Worm (Caenorhabditis elegans): ENCODE measurements around the gene unc-98.
A peak's percentile ranks its signal among the peaks of the same experiment; 100 is the strongest.

unc-98 gene

ce11 chrX:7569685-7570518 lies 3.5 kb downstream of the unc-98 start, which contains the start of gene apy-1:
Gene apy-1, minus strand, starts transcription at chrX:7569722.
- TF ChIP-seq mep-1 (tag; optimal IDR thresholded peaks at IDR 0.05), result no peak
- no peak for TF ChIP-seq elt-1 (tag; optimal IDR thresholded peaks at IDR 0.05; ENCODE audit: borderline replicate concordance, insufficient read depth)
- no peak for TF ChIP-seq ham-2 (GFP tag; optimal IDR thresholded peaks at IDR 0.05)
- TF ChIP-seq nhr-2 (tag; optimal IDR thresholded peaks at IDR 0.05), result no peak
- TF ChIP-seq hlh-1 (tag; optimal IDR thresholded peaks at IDR 0.05), result no peak
- no peak for TF ChIP-seq tbx-8 (GFP tag; optimal IDR thresholded peaks at IDR 0.05)
- no peak for TF ChIP-seq unc-39 (tag; optimal IDR thresholded peaks at IDR 0.05)
- TF ChIP-seq blmp-1 (tag; optimal IDR thresholded peaks at IDR 0.05), result no peak
- peak; percentile 91 for TF ChIP-seq ces-1 (GFP tag; optimal IDR thresholded peaks at IDR 0.05)
- no peak for TF ChIP-seq unc-62 (GFP tag; optimal IDR thresholded peaks at IDR 0.05)
- no peak for TF ChIP-seq sptf-1 (tag; optimal IDR thresholded peaks at IDR 0.05)
- peak; percentile 77 for TF ChIP-seq ceh-39 (tag; optimal IDR thresholded peaks at IDR 0.05)
- TF ChIP-seq unc-120 (tag; optimal IDR thresholded peaks at IDR 0.05; ENCODE audit: poor library complexity, severe bottlenecking), result peak; percentile 11
- no peak for TF ChIP-seq nhr-28 (tag; optimal IDR thresholded peaks at IDR 0.05)
- TF ChIP-seq ztf-11 (tag; optimal IDR thresholded peaks at IDR 0.05), result no peak
- no peak for TF ChIP-seq lin-13 (tag; optimal IDR thresholded peaks at IDR 0.05)
- TF ChIP-seq nhr-76 (tag; optimal IDR thresholded peaks at IDR 0.05), result no peak
- no peak for TF ChIP-seq flh-1 (GFP tag; optimal IDR thresholded peaks at IDR 0.05)
- no peak for TF ChIP-seq drap-1 (GFP tag; optimal IDR thresholded peaks at IDR 0.05)
- no peak for TF ChIP-seq mab-5 (tag; optimal IDR thresholded peaks at IDR 0.05)
- TF ChIP-seq lin-32 (GFP tag; optimal IDR thresholded peaks at IDR 0.05), result no peak
- TF ChIP-seq cnd-1 (tag; optimal IDR thresholded peaks at IDR 0.05), result no peak
- TF ChIP-seq snpc-4 (tag; optimal IDR thresholded peaks at IDR 0.05), result no peak

ce11 chrX:7568684-7569289 lies 4.6 kb downstream of the unc-98 start:
- TF ChIP-seq nhr-76 (tag; optimal IDR thresholded peaks at IDR 0.05) (no peak), nhr-12 (tag; optimal IDR thresholded peaks at IDR 0.05) (no peak), blmp-1 (tag; optimal IDR thresholded peaks at IDR 0.05) (no peak), snpc-4 (tag; optimal IDR thresholded peaks at IDR 0.05) (no peak), ceh-39 (tag; optimal IDR thresholded peaks at IDR 0.05) (no peak), ceh-43 (GFP tag; optimal IDR thresholded peaks at IDR 0.05) (no peak), lin-13 (tag; optimal IDR thresholded peaks at IDR 0.05) (no peak), nhr-28 (tag; optimal IDR thresholded peaks at IDR 0.05) (no peak), M03D4.4 (tag; optimal IDR thresholded peaks at IDR 0.05) (no peak)

ce11 chrX:7565005-7565404 lies 8.4 kb downstream of the unc-98 start, which contains the start of gene vps-52:
Gene vps-52, plus strand, starts transcription at chrX:7565323.
- TF ChIP-seq hlh-1 (tag; optimal IDR thresholded peaks at IDR 0.05) (no peak), mep-1 (tag; optimal IDR thresholded peaks at IDR 0.05) (peak; percentile 36), ham-2 (GFP tag; optimal IDR thresholded peaks at IDR 0.05) (no peak), sem-2 (GFP tag; optimal IDR thresholded peaks at IDR 0.05) (no peak), ces-1 (GFP tag; optimal IDR thresholded peaks at IDR 0.05) (peak; percentile 26)

ce11 chrX:7563425-7563824 lies 10.0 kb downstream of the unc-98 start:
- no peak for TF ChIP-seq cnd-1 (tag; optimal IDR thresholded peaks at IDR 0.05)
- peak; percentile 4 for TF ChIP-seq hlh-1 (tag; optimal IDR thresholded peaks at IDR 0.05)
- no peak for TF ChIP-seq ham-2 (GFP tag; optimal IDR thresholded peaks at IDR 0.05)
- TF ChIP-seq zip-8 (tag; optimal IDR thresholded peaks at IDR 0.05), result peak; percentile 91
- peak; percentile 82 for TF ChIP-seq nhr-2 (tag; optimal IDR thresholded peaks at IDR 0.05)
- TF ChIP-seq nhr-12 (tag; optimal IDR thresholded peaks at IDR 0.05), result no peak
- TF ChIP-seq sem-2 (GFP tag; optimal IDR thresholded peaks at IDR 0.05), result no peak
- no peak for TF ChIP-seq nhr-76 (tag; optimal IDR thresholded peaks at IDR 0.05)
- TF ChIP-seq unc-120 (tag; optimal IDR thresholded peaks at IDR 0.05; ENCODE audit: poor library complexity, severe bottlenecking), result no peak

- TF ChIP-seq ceh-83 (GFP tag; optimal IDR thresholded peaks at IDR 0.05) (peak; percentile 12), mep-1 (tag; optimal IDR thresholded peaks at IDR 0.05) (no peak), mls-2 (tag; optimal IDR thresholded peaks at IDR 0.05) (no peak), flh-1 (GFP tag; optimal IDR thresholded peaks at IDR 0.05) (peak; percentile 14), unc-120 (tag; optimal IDR thresholded peaks at IDR 0.05; ENCODE audit: poor library complexity, severe bottlenecking) (no peak), nhr-237 (tag; optimal IDR thresholded peaks at IDR 0.05) (no peak), nhr-2 (tag; optimal IDR thresholded peaks at IDR 0.05) (peak; percentile 73), ham-2 (GFP tag; optimal IDR thresholded peaks at IDR 0.05) (no peak), ceh-43 (GFP tag; optimal IDR thresholded peaks at IDR 0.05) (no peak), cnd-1 (tag; optimal IDR thresholded peaks at IDR 0.05) (peak; percentile 30)
Measured at ce11 chrX:7562625-7563024, 10.8 kb downstream of the unc-98 start, which contains the start of gene sto-1. Gene sto-1, plus strand, starts transcription at chrX:7562824.
